Worm (Caenorhabditis elegans) whole organism, early embryonic: Measurements from ENCODE around the gene H04M03.12.

Source experiments
- B0310.2 ChIP-seq: sonication (generic microtip); optimal IDR thresholded peaks from 2 replicates; lab custom pipeline; 2016; ENCODE audit warnings: mild to moderate bottlenecking, missing genetic modification characterization, missing compliant biosample characterization
- F13C5.2 ChIP-seq: sonication (generic microtip); optimal IDR thresholded peaks from 2 replicates; lab custom pipeline; 2017; ENCODE audit warnings: mild to moderate bottlenecking, missing genetic modification characterization, inconsistent platforms, missing compliant biosample characterization
- aly-1 ChIP-seq: sonication (generic microtip); optimal IDR thresholded peaks from 2 replicates; lab custom pipeline; 2016; ENCODE audit warnings: missing genetic modification characterization, missing compliant biosample characterization
- ama-1 ChIP-seq: fragments of 150-350 bp; optimal IDR thresholded peaks from 2 replicates; lab custom pipeline; 2014
- ceh-13 ChIP-seq: fragments of 200-800 bp; sonication (Bioruptor generic); optimal IDR thresholded peaks from 2 replicates; lab custom pipeline; 2018; ENCODE audit warnings: mild to moderate bottlenecking, missing genetic modification characterization, missing compliant biosample characterization
- ceh-36 ChIP-seq: sonication (generic microtip); optimal IDR thresholded peaks from 2 replicates; lab custom pipeline; 2016; ENCODE audit warnings: missing genetic modification characterization, inconsistent platforms, missing compliant biosample characterization
- ets-7 ChIP-seq: sonication (generic microtip); optimal IDR thresholded peaks from 2 replicates; lab custom pipeline; 2016; ENCODE audit warnings: missing genotype, missing genetic modification characterization, missing compliant biosample characterization
- flt-1 ChIP-seq: fragments of 200-800 bp; sonication (Bioruptor generic); IDR thresholded peaks from 2 replicates; pipeline ENCODE4 v1.3.6; 2022; ENCODE audit warnings: missing genetic modification characterization, missing compliant biosample characterization
- hmbx-1 ChIP-seq: sonication (generic microtip); optimal IDR thresholded peaks from 2 replicates; lab custom pipeline; 2016; ENCODE audit warnings: mild to moderate bottlenecking, missing genetic modification characterization, missing compliant biosample characterization
- hmg-4 ChIP-seq: fragments of 200-800 bp; sonication (Bioruptor generic); optimal IDR thresholded peaks from 2 replicates; lab custom pipeline; 2018; ENCODE audit warnings: mild to moderate bottlenecking, missing genetic modification characterization, missing compliant biosample characterization
- hnd-1 ChIP-seq: sonication (generic microtip); optimal IDR thresholded peaks from 2 replicates; lab custom pipeline; 2016; ENCODE audit warnings: missing genetic modification characterization, missing compliant biosample characterization
- pes-1 ChIP-seq: fragments of 200-800 bp; sonication (Bioruptor generic); IDR thresholded peaks from 2 replicates; pipeline ENCODE4 v1.3.6; 2022; ENCODE audit warnings: missing genetic modification reagents, missing genetic modification characterization, missing compliant biosample characterization
- scrt-1 ChIP-seq: fragments of 200-800 bp; sonication (Bioruptor generic); IDR thresholded peaks from 2 replicates; pipeline ENCODE4 v1.3.6; 2022; ENCODE audit warnings: missing genetic modification characterization, missing compliant biosample characterization
- sea-1 ChIP-seq: fragments of 200-800 bp; sonication (Bioruptor generic); conservative IDR thresholded peaks from 2 replicates; pipeline ENCODE4 v1.3.6; 2022; ENCODE audit warnings: missing genetic modification characterization, missing compliant biosample characterization
- tbx-11 ChIP-seq: fragments of 200-800 bp; sonication (Bioruptor generic); IDR thresholded peaks from 2 replicates; pipeline ENCODE4 v1.3.6; 2022; ENCODE audit warnings: missing genetic modification characterization, missing compliant biosample characterization
- tbx-37 ChIP-seq: fragments of 200-800 bp; sonication (Bioruptor generic); conservative IDR thresholded peaks from 2 replicates; pipeline ENCODE4 v1.3.6; 2022; ENCODE audit warnings: missing genetic modification reagents, missing genetic modification characterization, missing compliant biosample characterization
- tra-4 ChIP-seq: sonication (generic microtip); optimal IDR thresholded peaks from 2 replicates; lab custom pipeline; 2017; ENCODE audit warnings: missing genetic modification characterization, missing compliant biosample characterization

The H04M03.12 gene

DNA sequence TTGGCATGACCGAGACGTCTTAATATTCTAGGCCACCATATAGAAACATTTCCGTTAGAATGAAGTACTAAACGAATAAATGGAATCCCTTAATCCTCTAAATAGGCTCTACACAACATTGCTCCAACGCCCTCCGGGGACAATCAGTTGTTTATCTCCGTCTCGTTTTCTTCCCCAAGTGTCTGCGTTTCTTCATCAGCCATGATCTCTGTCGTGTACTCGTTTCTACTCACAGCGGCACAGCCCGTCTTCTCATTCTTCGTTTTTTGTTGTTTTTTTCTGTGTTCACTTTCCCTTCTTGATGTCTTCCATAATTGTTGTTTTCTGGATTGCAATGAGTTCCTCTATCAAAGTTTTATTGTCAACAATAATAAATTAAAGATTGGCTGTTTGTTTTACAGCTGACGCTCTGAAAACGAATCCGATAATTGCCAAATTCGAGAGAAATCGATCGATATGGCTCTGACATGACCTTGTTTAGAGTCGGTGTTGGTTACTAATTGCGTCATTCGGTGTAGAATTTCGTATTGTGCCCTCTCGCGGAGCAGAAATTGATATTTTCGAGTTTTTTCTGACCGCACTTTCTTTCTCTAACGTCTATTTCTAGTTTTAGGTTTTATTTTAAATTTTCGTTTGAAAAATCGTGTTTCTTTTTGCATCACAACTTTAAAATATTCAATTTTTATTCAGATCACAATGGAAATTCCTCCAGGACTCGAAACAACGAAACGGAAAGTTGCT lies 38.3 kb upstream of the H04M03.12 start, which contains the start of gene pfkb-1.2:
Gene pfkb-1.2, plus strand, starts transcription at position 691 of the 741 bp plus-strand sequence.
- no peak for TF ChIP-seq hmbx-1 (tag; lab: Kevin White, UChicago)
- no peak for TF ChIP-seq F13C5.2 (tag; lab: Kevin White, UChicago)
- no peak for TF ChIP-seq ets-7 (tag; lab: Kevin White, UChicago)
- TF ChIP-seq aly-1 (tag; lab: Kevin White, UChicago), result peak; percentile 14
- TF ChIP-seq tbx-37 (GFP tag; lab: Robert Waterston, UW), result no peak

DNA sequence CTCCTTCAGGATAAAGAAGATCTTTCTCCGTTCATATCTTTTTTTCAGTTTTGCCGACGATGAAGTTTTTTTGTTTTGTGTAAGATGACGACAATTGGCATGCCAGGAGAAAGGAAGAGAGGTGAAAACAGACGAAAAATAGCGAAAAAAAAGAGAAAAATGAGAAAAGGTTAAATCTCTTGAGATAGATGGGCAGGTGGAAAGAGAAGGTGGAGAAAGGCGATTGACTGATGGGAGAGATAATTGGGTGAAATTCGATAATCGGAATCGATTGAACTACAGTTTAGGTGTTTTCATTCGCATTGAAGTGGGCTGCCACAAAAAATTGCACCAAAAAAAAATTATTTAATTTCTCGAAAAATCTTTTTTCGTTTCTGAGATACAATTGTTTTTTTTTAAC lies 37.5 kb upstream of the H04M03.12 start:
- no peak for TF ChIP-seq scrt-1

DNA sequence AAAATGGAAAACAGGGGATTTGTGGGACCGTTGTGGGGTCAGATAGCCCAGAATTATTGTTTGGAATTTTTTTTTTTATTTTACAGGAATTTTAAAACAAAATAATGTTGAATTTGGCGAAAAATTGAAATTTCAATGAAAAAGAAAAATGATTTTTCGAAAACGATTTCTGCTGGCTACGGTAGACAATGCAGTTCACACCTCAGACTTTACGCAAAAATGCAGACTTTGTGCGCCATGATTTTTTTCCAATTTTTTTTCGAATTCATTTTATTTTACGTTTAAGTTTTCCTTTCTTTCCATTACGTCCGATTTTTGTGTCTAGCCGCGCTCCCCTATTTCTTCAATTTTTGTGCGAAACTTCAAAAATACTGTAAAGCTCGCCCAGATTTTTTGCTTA lies 36.8 kb upstream of the H04M03.12 start:
- TF ChIP-seq aly-1 (tag; lab: Kevin White, UChicago) (no peak), scrt-1 (no peak), ets-7 (tag; lab: Kevin White, UChicago) (no peak), F13C5.2 (tag; lab: Kevin White, UChicago) (no peak), tbx-37 (GFP tag; lab: Robert Waterston, UW) (no peak), flt-1 (GFP tag; lab: Robert Waterston, UW) (no peak), pes-1 (GFP tag; lab: Robert Waterston, UW) (no peak), ceh-36 (tag; lab: Kevin White, UChicago) (no peak), tra-4 (tag; lab: Kevin White, UChicago) (no peak), sea-1 (GFP tag; lab: Robert Waterston, UW) (no peak), hnd-1 (tag; lab: Kevin White, UChicago) (no peak), hmbx-1 (tag; lab: Kevin White, UChicago) (no peak), hmg-4 (GFP tag; lab: Kevin White, UChicago) (no peak), B0310.2 (no peak), ama-1 (lab: Kevin White, UChicago) (no peak), tbx-11 (GFP tag; lab: Robert Waterston, UW) (no peak), ceh-13 (GFP tag; lab: Kevin White, UChicago) (no peak)

- TF ChIP-seq ceh-13 (GFP tag; lab: Kevin White, UChicago) (no peak), B0310.2 (no peak), hmbx-1 (tag; lab: Kevin White, UChicago) (no peak), ets-7 (tag; lab: Kevin White, UChicago) (no peak), F13C5.2 (tag; lab: Kevin White, UChicago) (no peak), aly-1 (tag; lab: Kevin White, UChicago) (no peak), tbx-11 (GFP tag; lab: Robert Waterston, UW) (no peak), sea-1 (GFP tag; lab: Robert Waterston, UW) (no peak), flt-1 (GFP tag; lab: Robert Waterston, UW) (no peak)
Observed at ce11 chrIV:5939122-5939521, 36.0 kb upstream of the H04M03.12 start, which contains the start of gene mcu-1. Gene mcu-1, minus strand, starts transcription at chrIV:5939230.

DNA sequence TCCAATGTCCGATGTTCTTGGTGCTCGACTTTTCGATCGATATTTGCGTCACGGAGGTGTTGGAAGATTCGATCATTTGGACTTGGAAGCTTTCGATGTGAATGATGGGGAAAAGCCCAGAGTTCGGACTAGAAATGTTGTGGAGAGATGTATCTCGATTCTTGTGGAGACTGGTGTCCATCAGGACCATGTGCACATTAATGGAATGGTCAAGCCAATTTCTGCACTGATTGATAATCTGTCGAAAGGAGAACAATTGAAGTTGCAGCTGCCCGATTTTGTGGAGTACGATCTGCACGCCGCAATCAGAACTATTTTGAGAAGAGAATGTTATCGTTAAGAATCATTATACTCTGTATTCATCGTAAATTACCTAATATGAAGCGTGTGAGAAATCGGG lies 34.0 kb upstream of the H04M03.12 start:
- TF ChIP-seq pes-1 (GFP tag; lab: Robert Waterston, UW), result no peak
- no peak for TF ChIP-seq tbx-11 (GFP tag; lab: Robert Waterston, UW)
- TF ChIP-seq ceh-36 (tag; lab: Kevin White, UChicago), result no peak
- no peak for TF ChIP-seq aly-1 (tag; lab: Kevin White, UChicago)

DNA sequence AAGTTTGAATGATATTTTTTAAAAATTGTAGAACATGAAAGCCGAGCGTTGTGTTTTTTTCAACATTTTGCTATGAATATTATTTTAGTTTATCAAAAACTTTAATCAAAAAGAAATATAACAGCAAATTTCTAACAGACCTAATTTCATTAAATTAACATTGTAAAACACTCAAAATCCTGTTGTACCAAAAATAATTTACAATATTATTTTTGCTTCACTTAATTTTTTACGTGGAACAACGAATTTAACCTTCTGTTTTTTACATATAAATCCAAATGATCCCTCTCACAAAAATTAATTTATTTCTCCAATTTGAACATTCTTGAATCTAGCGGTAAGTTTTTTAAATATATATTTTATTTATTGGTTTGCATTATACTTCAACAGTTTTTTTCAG lies 30.9 kb upstream of the H04M03.12 start, which contains the start of gene H32C10.1:
Gene H32C10.1, plus strand, starts transcription at position 301 of the 400 bp plus-strand sequence.
- TF ChIP-seq ceh-13 (GFP tag; lab: Kevin White, UChicago) (no peak), hmg-4 (GFP tag; lab: Kevin White, UChicago) (no peak), pes-1 (GFP tag; lab: Robert Waterston, UW) (no peak), flt-1 (GFP tag; lab: Robert Waterston, UW) (no peak), ceh-36 (tag; lab: Kevin White, UChicago) (no peak), aly-1 (tag; lab: Kevin White, UChicago) (no peak), ama-1 (lab: Kevin White, UChicago) (no peak), tra-4 (tag; lab: Kevin White, UChicago) (no peak), hmbx-1 (tag; lab: Kevin White, UChicago) (no peak), sea-1 (GFP tag; lab: Robert Waterston, UW) (no peak), ets-7 (tag; lab: Kevin White, UChicago) (no peak), F13C5.2 (tag; lab: Kevin White, UChicago) (no peak), B0310.2 (no peak), scrt-1 (no peak), tbx-11 (GFP tag; lab: Robert Waterston, UW) (no peak)

- TF ChIP-seq ets-7 (tag; lab: Kevin White, UChicago), result no peak
- TF ChIP-seq pes-1 (GFP tag; lab: Robert Waterston, UW), result no peak
- TF ChIP-seq ceh-13 (GFP tag; lab: Kevin White, UChicago), result no peak
- no peak for TF ChIP-seq ceh-36 (tag; lab: Kevin White, UChicago)
- no peak for TF ChIP-seq hmbx-1 (tag; lab: Kevin White, UChicago)
- no peak for TF ChIP-seq tbx-37 (GFP tag; lab: Robert Waterston, UW)
- no peak for TF ChIP-seq tbx-11 (GFP tag; lab: Robert Waterston, UW)
- TF ChIP-seq B0310.2, result no peak
- TF ChIP-seq aly-1 (tag; lab: Kevin White, UChicago), result no peak
Observed at ce11 chrIV:5930345-5930744, 27.2 kb upstream of the H04M03.12 start, which contains the start of gene lin-33. Gene lin-33, plus strand, starts transcription at chrIV:5930645.
